Worm (Caenorhabditis elegans) whole organism, L2 larva: ENCODE measurements around the gene unc-115.

Source experiments
- C34F6.9 ChIP-seq: fragments of 150-350 bp; optimal IDR thresholded peaks from 2 replicates; lab custom pipeline; 2014; ENCODE audit warnings: missing biosample characterization, missing genetic modification characterization
- F13H6.1 ChIP-seq: sonication (generic microtip); optimal IDR thresholded peaks from 2 replicates; lab custom pipeline; 2016; ENCODE audit warnings: missing genetic modification characterization, missing compliant biosample characterization
- R02D3.7 ChIP-seq: fragments of 150-350 bp; optimal IDR thresholded peaks from 2 replicates; lab custom pipeline; 2014; ENCODE audit warnings: missing biosample characterization, missing genetic modification characterization
- Y55F3AM.14 ChIP-seq: fragments of 200-800 bp; sonication (Bioruptor generic); optimal IDR thresholded peaks from 2 replicates; lab custom pipeline; 2018; ENCODE audit warnings: mild to moderate bottlenecking, missing genetic modification characterization, missing compliant biosample characterization
- alr-1 ChIP-seq: fragments of 150-350 bp; optimal IDR thresholded peaks from 2 replicates; lab custom pipeline; 2014; ENCODE audit warnings: missing biosample characterization, missing genetic modification characterization
- aly-2 ChIP-seq: fragments of 150-350 bp; optimal IDR thresholded peaks from 2 replicates; lab custom pipeline; 2014; ENCODE audit warnings: missing biosample characterization, missing genetic modification characterization
- ama-1 ChIP-seq: fragments of 150-350 bp; optimal IDR thresholded peaks from 2 replicates; lab custom pipeline; 2018; ENCODE audit warnings: inconsistent platforms
- ceh-16 ChIP-seq: fragments of 150-350 bp; optimal IDR thresholded peaks from 2 replicates; lab custom pipeline; 2014; ENCODE audit warnings: missing biosample characterization, missing genetic modification characterization
- ceh-82 ChIP-seq: fragments of 150-350 bp; optimal IDR thresholded peaks from 2 replicates; lab custom pipeline; 2014; ENCODE audit warnings: missing biosample characterization, missing genetic modification characterization
- crh-2 ChIP-seq: sonication (generic microtip); optimal IDR thresholded peaks from 2 replicates; lab custom pipeline; 2017; ENCODE audit warnings: missing biosample characterization, missing genetic modification characterization
- egl-27 ChIP-seq: sonication (generic microtip); optimal IDR thresholded peaks from 3 replicates; lab custom pipeline; 2017; ENCODE audit warnings: missing biosample characterization, missing genetic modification reagents, missing genetic modification characterization
- elt-1 ChIP-seq: fragments of 150-350 bp; optimal IDR thresholded peaks from 2 replicates; lab custom pipeline; 2014; ENCODE audit warnings: missing biosample characterization, missing genetic modification characterization
- elt-3 ChIP-seq: sonication (generic microtip); optimal IDR thresholded peaks from 2 replicates; lab custom pipeline; 2017; ENCODE audit warnings: missing biosample characterization, missing genetic modification characterization
- fos-1 ChIP-seq: fragments of 150-350 bp; optimal IDR thresholded peaks from 2 replicates; lab custom pipeline; 2014; ENCODE audit warnings: missing biosample characterization, missing genetic modification characterization
- gmeb-1 ChIP-seq: fragments of 150-350 bp; optimal IDR thresholded peaks from 2 replicates; lab custom pipeline; 2014; ENCODE audit warnings: missing biosample characterization, missing genetic modification characterization
- lin-11 ChIP-seq: fragments of 150-350 bp; sonication (generic microtip); optimal IDR thresholded peaks from 2 replicates; lab custom pipeline; 2014; ENCODE audit warnings: missing biosample characterization, missing genetic modification characterization, inconsistent platforms, mixed read lengths
- lin-13 ChIP-seq: fragments of 150-350 bp; optimal IDR thresholded peaks from 2 replicates; lab custom pipeline; 2014; ENCODE audit warnings: missing biosample characterization, missing genetic modification reagents, missing genetic modification characterization
- lin-39 ChIP-seq: fragments of 150-350 bp; optimal IDR thresholded peaks from 2 replicates; lab custom pipeline; 2014; ENCODE audit warnings: missing biosample characterization, missing genetic modification reagents, missing genetic modification characterization
- lsy-2 ChIP-seq, 2 experiments: fragments of 150-350 bp in 1 of 2; sonication (generic microtip) in 1 of 2; optimal IDR thresholded peaks; 2 replicates each; lab custom pipeline; 2014 to 2017; ENCODE audit warnings: missing biosample characterization in 2 of 2, missing genetic modification characterization in 2 of 2
- mbf-1 ChIP-seq: sonication (generic microtip); optimal IDR thresholded peaks from 2 replicates; lab custom pipeline; 2017; ENCODE audit warnings: missing biosample characterization, missing genetic modification characterization
- nhr-10 ChIP-seq: sonication (generic microtip); optimal IDR thresholded peaks from 2 replicates; lab custom pipeline; 2017; ENCODE audit warnings: missing biosample characterization, missing genetic modification characterization
- nhr-11 ChIP-seq: fragments of 150-350 bp; optimal IDR thresholded peaks from 2 replicates; lab custom pipeline; 2014; ENCODE audit warnings: missing biosample characterization, missing genetic modification characterization
- nhr-12 ChIP-seq: fragments of 150-350 bp; optimal IDR thresholded peaks from 2 replicates; lab custom pipeline; 2014; ENCODE audit warnings: missing biosample characterization, missing genetic modification characterization
- nhr-129 ChIP-seq: fragments of 150-350 bp; optimal IDR thresholded peaks from 2 replicates; lab custom pipeline; 2014; ENCODE audit warnings: missing biosample characterization, missing genetic modification characterization
- nhr-23 ChIP-seq: fragments of 150-350 bp; optimal IDR thresholded peaks from 2 replicates; lab custom pipeline; 2014; ENCODE audit warnings: missing biosample characterization, missing genetic modification reagents, missing genetic modification characterization
- nhr-25 ChIP-seq: fragments of 150-350 bp; sonication (generic microtip); optimal IDR thresholded peaks from 3 replicates; lab custom pipeline; 2014; ENCODE audit warnings: missing biosample characterization, missing genetic modification characterization
- nhr-6 ChIP-seq: fragments of 150-350 bp; optimal IDR thresholded peaks from 2 replicates; lab custom pipeline; 2014; ENCODE audit warnings: missing biosample characterization, missing genetic modification characterization
- nhr-77 ChIP-seq: fragments of 150-350 bp; optimal IDR thresholded peaks from 2 replicates; lab custom pipeline; 2014; ENCODE audit warnings: missing biosample characterization, missing genetic modification characterization
- peb-1 ChIP-seq: fragments of 150-350 bp; optimal IDR thresholded peaks from 2 replicates; lab custom pipeline; 2014; ENCODE audit warnings: missing biosample characterization, missing genetic modification characterization
- sem-4 ChIP-seq: fragments of 150-350 bp; optimal IDR thresholded peaks from 2 replicates; lab custom pipeline; 2014; ENCODE audit warnings: missing biosample characterization, missing genetic modification reagents, missing genetic modification characterization
- skn-1 ChIP-seq: sonication (generic microtip); optimal IDR thresholded peaks from 2 replicates; lab custom pipeline; 2017; ENCODE audit warnings: missing biosample characterization, missing genetic modification characterization
- sma-3 ChIP-seq: sonication (generic microtip); optimal IDR thresholded peaks from 2 replicates; lab custom pipeline; 2016; ENCODE audit warnings: missing genetic modification reagents, missing genetic modification characterization, missing compliant biosample characterization
- sma-9 ChIP-seq, 2 experiments: fragments of 150-350 bp in 1 of 2; sonication (generic microtip) in 1 of 2; optimal IDR thresholded peaks; 2 replicates each; lab custom pipeline; 2014 to 2016; ENCODE audit warnings: missing genetic modification characterization in 2 of 2, mild to moderate bottlenecking in 1 of 2, missing biosample characterization in 1 of 2, missing compliant biosample characterization in 1 of 2, missing genetic modification reagents in 1 of 2, moderate library complexity in 1 of 2
- unc-39 ChIP-seq: fragments of 150-350 bp; optimal IDR thresholded peaks from 2 replicates; lab custom pipeline; 2014; ENCODE audit warnings: missing biosample characterization, missing genetic modification characterization
- unc-55 ChIP-seq: fragments of 150-350 bp; sonication (generic microtip); optimal IDR thresholded peaks from 3 replicates; lab custom pipeline; 2014; ENCODE audit warnings: missing biosample characterization, missing genetic modification reagents, missing genetic modification characterization
- unc-62 ChIP-seq: fragments of 150-350 bp; optimal IDR thresholded peaks from 2 replicates; lab custom pipeline; 2014; ENCODE audit warnings: missing biosample characterization, missing genetic modification reagents, missing genetic modification characterization
- zag-1 ChIP-seq: fragments of 150-350 bp; optimal IDR thresholded peaks from 2 replicates; lab custom pipeline; 2014; ENCODE audit warnings: missing biosample characterization, missing genetic modification characterization
- ztf-1 ChIP-seq: fragments of 200-800 bp; sonication (Bioruptor generic); conservative IDR thresholded peaks from 2 replicates; pipeline ENCODE4 v1.3.6; 2022; ENCODE audit warnings: missing genetic modification characterization, missing compliant biosample characterization
- ztf-11 ChIP-seq: sonication (generic microtip); optimal IDR thresholded peaks from 2 replicates; lab custom pipeline; 2017; ENCODE audit warnings: missing biosample characterization, missing genetic modification characterization
- ztf-4 ChIP-seq: fragments of 150-350 bp; optimal IDR thresholded peaks from 2 replicates; lab custom pipeline; 2014; ENCODE audit warnings: missing biosample characterization, missing genetic modification characterization

unc-115 gene

ce11 chrX:10172004-10172584 is 25.4 kb downstream of the unc-115 start, which contains the start of gene C07A4.2:
C07A4.2 (plus strand) TSS chrX:10172198.
- TF ChIP-seq nhr-77 (tag; lab: Kevin White, UChicago) (no peak), peb-1 (tag; lab: Kevin White, UChicago) (no peak), fos-1 (tag; lab: Kevin White, UChicago) (no peak), lsy-2 (tag; optimal IDR thresholded peaks at IDR 0.05; lab: Kevin White, UChicago) (no peak), crh-2 (no peak), unc-39 (tag; lab: Kevin White, UChicago) (no peak), ceh-82 (tag; lab: Kevin White, UChicago) (no peak), lin-11 (no peak), nhr-11 (tag; lab: Kevin White, UChicago) (no peak), ztf-4 (tag; lab: Kevin White, UChicago) (no peak), ztf-1 (GFP tag; lab: Robert Waterston, UW) (no peak), nhr-6 (no peak), mbf-1 (tag; lab: Kevin White, UChicago) (no peak), sma-3 (no peak), nhr-25 (no peak), skn-1 (tag; lab: Kevin White, UChicago) (no peak)

ce11 chrX:10174683-10175082 is 28.0 kb downstream of the unc-115 start, which contains the start of gene C07A4.3:
C07A4.3 (plus strand) TSS chrX:10174983.
- TF ChIP-seq sma-3 = no peak
- no peak for TF ChIP-seq unc-62 (GFP tag; lab: Kevin White, UChicago)
- no peak for TF ChIP-seq unc-55 (GFP tag; lab: Kevin White, UChicago)
- TF ChIP-seq ceh-82 (tag; lab: Kevin White, UChicago) = no peak
- no peak for TF ChIP-seq alr-1 (tag; lab: Kevin White, UChicago)
- no peak for TF ChIP-seq ceh-16 (tag; lab: Kevin White, UChicago)
- no peak for TF ChIP-seq sem-4
- TF ChIP-seq lin-13 (GFP tag; lab: Kevin White, UChicago) = no peak
- TF ChIP-seq aly-2 (tag; lab: Kevin White, UChicago) = no peak
- TF ChIP-seq nhr-12 (tag; lab: Kevin White, UChicago) = no peak
- TF ChIP-seq mbf-1 (tag; lab: Kevin White, UChicago) = no peak
- TF ChIP-seq nhr-77 (tag; lab: Kevin White, UChicago) = no peak
- no peak for TF ChIP-seq elt-3 (tag; lab: Kevin White, UChicago)
- TF ChIP-seq nhr-10 (tag; lab: Kevin White, UChicago) = no peak
- TF ChIP-seq Y55F3AM.14 (GFP tag; lab: Kevin White, UChicago) = no peak
- no peak for TF ChIP-seq nhr-23 (tag; lab: Kevin White, UChicago)
- no peak for TF ChIP-seq nhr-11 (tag; lab: Kevin White, UChicago)

- TF ChIP-seq F13H6.1 (tag; lab: Kevin White, UChicago) (peak; percentile 48), alr-1 (tag; lab: Kevin White, UChicago) (no peak), lsy-2 (tag; optimal IDR thresholded peaks at IDR 0.05; lab: Kevin White, UChicago) (no peak), nhr-129 (peak; percentile 61), sma-9 (GFP tag; optimal IDR thresholded peaks at IDR 0.05; lab: Kevin White, UChicago) (peak; percentile 53), sma-9 (tag; optimal IDR thresholded peaks at IDR 0.05; lab: Kevin White, UChicago) (no peak), skn-1 (tag; lab: Kevin White, UChicago) (no peak), mbf-1 (tag; lab: Kevin White, UChicago) (no peak), ztf-4 (tag; lab: Kevin White, UChicago) (no peak), sma-3 (no peak)
Measured at ce11 chrX:10176295-10176694, 29.6 kb downstream of the unc-115 start, which contains the start of gene ncs-4. ncs-4 (plus strand) TSS chrX:10176521.

- no peak for TF ChIP-seq fos-1 (tag; lab: Kevin White, UChicago)
- no peak for TF ChIP-seq ceh-16 (tag; lab: Kevin White, UChicago)
- no peak for TF ChIP-seq peb-1 (tag; lab: Kevin White, UChicago)
- no peak for TF ChIP-seq gmeb-1 (tag; lab: Kevin White, UChicago)
- TF ChIP-seq elt-1 (tag; lab: Kevin White, UChicago) = no peak
- no peak for TF ChIP-seq sem-4
- no peak for TF ChIP-seq F13H6.1 (tag; lab: Kevin White, UChicago)
- TF ChIP-seq C34F6.9 (tag; lab: Kevin White, UChicago) = no peak
- TF ChIP-seq unc-39 (tag; lab: Kevin White, UChicago) = no peak
- TF ChIP-seq ama-1 (lab: Kevin White, UChicago) = no peak
- no peak for TF ChIP-seq alr-1 (tag; lab: Kevin White, UChicago)
- no peak for TF ChIP-seq sma-9 (GFP tag; optimal IDR thresholded peaks at IDR 0.05; lab: Kevin White, UChicago)
- TF ChIP-seq sma-9 (tag; optimal IDR thresholded peaks at IDR 0.05; lab: Kevin White, UChicago) = no peak
- no peak for TF ChIP-seq nhr-10 (tag; lab: Kevin White, UChicago)
- no peak for TF ChIP-seq ztf-11 (tag; lab: Kevin White, UChicago)
- TF ChIP-seq egl-27 (tag; lab: Kevin White, UChicago) = no peak
- TF ChIP-seq zag-1 (tag; lab: Kevin White, UChicago) = no peak
- no peak for TF ChIP-seq nhr-77 (tag; lab: Kevin White, UChicago)
- TF ChIP-seq lin-39 (tag; lab: Kevin White, UChicago) = no peak
- no peak for TF ChIP-seq nhr-6
- TF ChIP-seq R02D3.7 (tag; lab: Kevin White, UChicago) = no peak
Measured at ce11 chrX:10182613-10183012, 35.9 kb downstream of the unc-115 start.
